Worm (Caenorhabditis elegans) whole organism, L1 larva: ENCODE results near the gene srx-129.

ENCODE experiments used
- Y116A8C.19 ChIP-seq: sonication (generic microtip); optimal IDR thresholded peaks from 2 replicates; lab custom pipeline; 2016; ENCODE audit warnings: missing compliant biosample characterization, missing genetic modification characterization, borderline replicate concordance
- blmp-1 ChIP-seq: fragments of 150-350 bp; optimal IDR thresholded peaks from 2 replicates; lab custom pipeline; 2014; ENCODE audit warnings: missing biosample characterization, missing genetic modification characterization
- ceh-90 ChIP-seq: sonication (generic microtip); optimal IDR thresholded peaks from 2 replicates; lab custom pipeline; 2016; ENCODE audit warnings: missing genetic modification characterization, missing compliant biosample characterization
- ces-1 ChIP-seq: fragments of 150-350 bp; optimal IDR thresholded peaks from 2 replicates; lab custom pipeline; 2014; ENCODE audit warnings: missing biosample characterization, missing genetic modification reagents, missing genetic modification characterization
- dpl-1 ChIP-seq, 3 experiments: fragments of 150-350 bp in 2 of 3; sonication (generic microtip) in 1 of 3; optimal IDR thresholded peaks; 2 replicates each; lab custom pipeline; 2014 to 2017; ENCODE audit warnings: missing biosample characterization in 3 of 3, missing genetic modification characterization in 3 of 3, missing genetic modification reagents in 3 of 3
- efl-1 ChIP-seq, 4 experiments: fragments of 150-350 bp; optimal IDR thresholded peaks in 3 of 4; peaks in 1 of 4; 1 replicate in 1 of 4; 2 replicates in 3 of 4; lab custom pipeline; 2014; ENCODE audit warnings: missing biosample characterization in 2 of 4, missing genetic modification characterization in 2 of 4, missing genetic modification reagents in 2 of 4
- egl-13 ChIP-seq: sonication (generic microtip); optimal IDR thresholded peaks from 2 replicates; lab custom pipeline; 2016; ENCODE audit warnings: missing genotype, missing genetic modification reagents, missing genetic modification characterization, missing compliant biosample characterization
- irx-1 ChIP-seq: sonication (generic microtip); optimal IDR thresholded peaks from 2 replicates; lab custom pipeline; 2016; ENCODE audit warnings: missing genetic modification characterization, missing compliant biosample characterization
- isw-1 ChIP-seq: fragments of 200-800 bp; sonication (Bioruptor generic); IDR thresholded peaks from 2 replicates; pipeline ENCODE4 v1.3.6; 2022; ENCODE audit warnings: missing genetic modification characterization, missing compliant biosample characterization
- lin-14 ChIP-seq: fragments of 200-800 bp; sonication (Bioruptor generic); optimal IDR thresholded peaks from 2 replicates; lab custom pipeline; 2018; ENCODE audit warnings: mild to moderate bottlenecking, missing genetic modification characterization, moderate library complexity, missing compliant biosample characterization
- lin-35 ChIP-seq, 2 experiments: fragments of 150-350 bp; optimal IDR thresholded peaks; 2 replicates each; lab custom pipeline; 2014; ENCODE audit warnings: missing biosample characterization in 2 of 2, missing genetic modification characterization in 2 of 2, missing genetic modification reagents in 2 of 2
- lsy-2 ChIP-seq, 2 experiments: fragments of 150-350 bp; optimal IDR thresholded peaks; 2 replicates each; lab custom pipeline; 2014; ENCODE audit warnings: missing biosample characterization in 2 of 2, missing genetic modification characterization in 2 of 2
- rnt-1 ChIP-seq: sonication (generic microtip); optimal IDR thresholded peaks from 2 replicates; lab custom pipeline; 2016; ENCODE audit warnings: mild to moderate bottlenecking, missing genetic modification characterization, moderate library complexity, missing compliant biosample characterization
- snu-23 ChIP-seq: sonication (generic microtip); optimal IDR thresholded peaks from 2 replicates; lab custom pipeline; 2016; ENCODE audit warnings: missing genetic modification characterization, missing compliant biosample characterization
- tbx-2 ChIP-seq: sonication (generic microtip); optimal IDR thresholded peaks from 2 replicates; lab custom pipeline; 2016; ENCODE audit warnings: missing genetic modification characterization, missing compliant biosample characterization
- unc-98 ChIP-seq: fragments of 200-800 bp; sonication (Bioruptor generic); IDR thresholded peaks from 2 replicates; pipeline ENCODE4 v1.3.6; 2022; ENCODE audit warnings: missing genetic modification characterization, missing compliant biosample characterization
- zip-4 ChIP-seq: fragments of 200-800 bp; sonication (Bioruptor generic); optimal IDR thresholded peaks from 2 replicates; lab custom pipeline; 2018; ENCODE audit warnings: mild to moderate bottlenecking, missing genetic modification characterization, moderate library complexity, missing compliant biosample characterization
- ztf-11 ChIP-seq, 2 experiments: sonication (generic microtip); optimal IDR thresholded peaks; 2 replicates each; lab custom pipeline; 2016 to 2017; ENCODE audit warnings: missing genetic modification characterization in 2 of 2, missing biosample characterization in 1 of 2, missing compliant biosample characterization in 1 of 2

srx-129 gene

DNA sequence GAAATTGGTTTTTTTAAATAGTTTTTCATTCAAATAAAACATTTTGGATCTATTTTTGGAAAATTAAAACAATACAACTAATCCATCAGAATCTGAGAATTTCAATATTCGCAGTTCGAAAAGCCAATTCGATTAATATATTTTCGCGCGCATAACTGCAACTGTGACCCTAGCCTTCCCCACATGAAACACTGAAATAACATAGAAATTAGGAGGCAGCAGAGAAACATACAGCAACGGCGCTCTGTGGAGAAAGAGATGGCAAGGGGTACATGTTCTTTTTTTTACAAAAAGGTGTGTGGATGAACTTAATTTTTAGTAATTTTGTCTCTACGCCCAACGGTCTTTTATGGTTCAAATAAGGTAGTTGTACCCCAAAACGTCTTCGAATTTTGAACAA lies 46.1 kb downstream of the srx-129 start:
- TF ChIP-seq lin-35 (GFP tag; optimal IDR thresholded peaks at IDR 0.05; lab: Kevin White, UChicago) (peak; percentile 19 to 55), irx-1 (tag; lab: Kevin White, UChicago) (no peak), dpl-1 (GFP tag; optimal IDR thresholded peaks at IDR 0.05; lab: Kevin White, UChicago) (peak; percentile 6 to 62 (median 56)), efl-1 (optimal IDR thresholded peaks at IDR 0.05; lab: Kevin White, UChicago) (peak; percentile 39 to 54), efl-1 (GFP tag; optimal IDR thresholded peaks at IDR 0.05 in 1 of 2; lab: Kevin White, UChicago) (peak; percentile 57 to 87), rnt-1 (tag; lab: Kevin White, UChicago) (peak; percentile 3), snu-23 (GFP tag; lab: Kevin White, UChicago) (peak; percentile 15), ztf-11 (tag; optimal IDR thresholded peaks at IDR 0.05; lab: Kevin White, UChicago) (no peak), lin-14 (GFP tag; lab: Kevin White, UChicago) (peak; percentile 58), blmp-1 (tag; lab: Kevin White, UChicago) (peak; percentile 4), lsy-2 (tag; optimal IDR thresholded peaks at IDR 0.05; lab: Kevin White, UChicago) (peak in 1 of 2 experiments; percentile 41), tbx-2 (tag; lab: Kevin White, UChicago) (no peak), ces-1 (GFP tag; lab: Kevin White, UChicago) (no peak)

DNA sequence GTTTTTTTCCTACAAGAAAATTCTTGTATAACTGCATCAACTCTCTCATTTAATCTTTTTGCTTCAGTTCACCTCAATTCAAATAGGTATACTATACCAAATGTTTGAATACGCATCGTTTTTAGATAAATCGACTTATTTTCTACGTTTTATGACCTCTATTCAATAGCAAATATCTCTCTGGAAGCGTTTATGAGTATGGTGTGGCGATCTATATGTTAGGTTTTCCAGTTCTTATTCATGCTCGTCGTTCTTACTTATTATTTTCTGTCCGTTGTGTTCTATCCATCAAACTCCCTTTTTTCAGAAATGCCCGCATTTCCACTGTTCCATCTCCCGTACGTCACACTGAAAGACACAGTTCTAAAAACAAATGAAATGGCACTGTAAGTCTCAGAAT lies 46.6 kb downstream of the srx-129 start, which contains the start of gene T22G5.3:
T22G5.3 (plus strand) TSS at position 301 of the 400 bp plus-strand sequence.
- TF ChIP-seq ceh-90 (no peak), zip-4 (GFP tag; lab: Kevin White, UChicago) (no peak), egl-13 (tag; lab: Kevin White, UChicago) (no peak), Y116A8C.19 (tag; lab: Kevin White, UChicago) (no peak)

DNA sequence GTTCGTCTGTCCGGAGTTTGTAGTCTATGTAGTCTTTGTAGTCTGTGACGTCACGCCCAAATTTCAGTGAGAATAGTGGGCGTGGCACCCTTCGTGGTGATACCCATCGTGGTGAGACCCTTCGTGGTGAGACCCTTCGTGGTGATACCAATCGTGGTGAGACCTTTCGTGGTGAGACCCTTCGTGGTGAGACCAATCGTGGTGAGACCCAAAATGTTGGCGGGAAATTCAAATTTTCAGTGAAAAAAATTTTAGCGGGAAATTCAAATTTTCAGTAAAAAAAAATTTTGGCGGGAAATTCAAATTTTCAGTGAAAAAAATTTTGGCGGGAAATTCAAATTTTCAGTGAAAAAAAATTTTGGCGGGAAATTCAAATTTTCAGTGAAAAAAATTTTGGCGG lies 48.1 kb downstream of the srx-129 start:
- TF ChIP-seq isw-1 (GFP tag; lab: Robert Waterston, UW), result peak; percentile 11; the same call in 1 of the 2 replicates
- peak; percentile 53; the same call in 1 of the 2 replicates for TF ChIP-seq unc-98 (GFP tag; lab: Robert Waterston, UW)
